Worm (Caenorhabditis elegans): ENCODE results near the gene rab-14.

DNA sequence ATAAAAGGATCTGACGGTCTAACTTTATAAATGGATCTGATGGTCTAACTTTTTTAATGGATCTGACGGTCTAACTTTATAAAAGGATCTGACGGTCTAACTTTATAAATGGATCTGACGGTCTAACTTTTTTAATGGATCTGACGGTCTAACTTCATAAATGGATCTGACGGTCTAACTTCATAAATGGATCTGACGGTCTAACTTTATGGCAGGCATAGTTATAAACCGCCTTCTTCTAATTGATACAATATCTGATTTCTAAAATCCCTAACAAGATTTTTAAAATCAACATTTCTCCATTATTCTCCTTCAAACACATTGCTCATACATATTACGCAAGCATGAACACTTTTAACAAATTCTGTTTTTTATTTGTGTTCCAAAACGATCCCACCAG is 9.4 kb downstream of the rab-14 start, which contains the start of gene K09A9.8:
- TF ChIP-seq ceh-31 (tag; optimal IDR thresholded peaks at IDR 0.05) (no peak), ceh-30 (tag; optimal IDR thresholded peaks at IDR 0.05) (no peak), fkh-10 (GFP tag; optimal IDR thresholded peaks at IDR 0.05) (no peak), ceh-6 (GFP tag; optimal IDR thresholded peaks at IDR 0.05) (no peak), K02D7.2 (tag; optimal IDR thresholded peaks at IDR 0.05) (no peak), pqm-1 (tag; optimal IDR thresholded peaks at IDR 0.05) (no peak), fkh-6 (tag; optimal IDR thresholded peaks at IDR 0.05) (no peak), pha-4 (tag; optimal IDR thresholded peaks at IDR 0.05) (no peak)
